Fruit fly (Drosophila melanogaster) whole organism, larva: ENCODE measurements around the gene CG32191.

Experiments
- noc ChIP-seq: fragments of 200-800 bp; sonication (Bioruptor generic); optimal IDR thresholded peaks from 3 replicates; lab custom pipeline; 2019; ENCODE audit warnings: missing biosample characterization, mild to moderate bottlenecking, missing genetic modification characterization, moderate library complexity

CG32191 gene

dm6 chr3L:17814036-17814435 lies 5.1 kb upstream of the CG32191 start, which contains the start of gene Cln3:
TSS of gene Cln3 (minus strand) at chr3L:17814119.
- TF ChIP-seq noc, result peak; percentile 80

dm6 chr3L:17806357-17807025 lies 2.5 kb downstream of the CG32191 start, which contains the start of gene CG32187:
TSS of gene CG32187 (minus strand) at chr3L:17806365.
- no peak for TF ChIP-seq noc

- TF ChIP-seq noc, result no peak
These were observed 4.4 kb downstream of the CG32191 start, which contains the start of gene ais for dm6 chr3L:17804511-17804910. TSS of gene ais (minus strand) at chr3L:17804715.

dm6 chr3L:17802107-17802506 lies 6.8 kb downstream of the CG32191 start, which contains the start of gene NUCB1:
TSS of gene NUCB1 (minus strand) at chr3L:17802279.
- no peak for TF ChIP-seq noc

- no peak for TF ChIP-seq noc
These were observed 11.5 kb downstream of the CG32191 start, which contains the start of gene CG42816 for dm6 chr3L:17797494-17797893. TSS of gene CG42816 (minus strand) at chr3L:17797594.

- no peak for TF ChIP-seq noc
These were observed 17.5 kb downstream of the CG32191 start for dm6 chr3L:17791495-17791894.

- TF ChIP-seq noc, result no peak
These were observed 17.7 kb downstream of the CG32191 start, which contains the start of gene CG42815 for dm6 chr3L:17791467-17791494. TSS of gene CG42815 (minus strand) at chr3L:17791486.

- TF ChIP-seq noc, result no peak
These were observed 17.9 kb downstream of the CG32191 start for dm6 chr3L:17791067-17791466.

dm6 chr3L:17763987-17764386 lies 45.0 kb downstream of the CG32191 start, which contains the start of the genes Adgf-A and Adgf-A2:
TSS of gene Adgf-A (minus strand) at chr3L:17764158.
TSS of gene Adgf-A2 (minus strand) at chr3L:17764158.
- no peak for TF ChIP-seq noc

dm6 chr3L:17759072-17759747 lies 49.7 kb downstream of the CG32191 start, which contains the start of gene CG32181:
TSS of gene CG32181 (plus strand) at chr3L:17759697.
- no peak for TF ChIP-seq noc

dm6 chr3L:17758084-17758211 lies 51.0 kb downstream of the CG32191 start, which contains the start of gene CG32182:
TSS of gene CG32182 (plus strand) at chr3L:17758112.
- no peak for TF ChIP-seq noc

- no peak for TF ChIP-seq noc
These were observed 51.5 kb downstream of the CG32191 start for dm6 chr3L:17757156-17758083.
